Fruit fly (Drosophila melanogaster) whole organism, embryonic: ENCODE data around the gene Hr78.

Experiments used
- ATbp ChIP-seq: fragments of 200-800 bp; sonication (Bioruptor generic); optimal IDR thresholded peaks from 2 replicates; lab custom pipeline; 2017; ENCODE audit warnings: missing biosample characterization, mild to moderate bottlenecking, missing genetic modification characterization, missing genetic modification reagents
- Asciz ChIP-seq: fragments of 200-800 bp; sonication (Bioruptor generic); optimal IDR thresholded peaks from 2 replicates; lab custom pipeline; 2017; ENCODE audit warnings: missing biosample characterization, mild to moderate bottlenecking, missing genetic modification characterization, missing genetic modification reagents
- CG10147 ChIP-seq: fragments of 200-800 bp; sonication (Bioruptor generic); optimal IDR thresholded peaks from 2 replicates; lab custom pipeline; 2019; ENCODE audit warnings: missing biosample characterization, mild to moderate bottlenecking, missing genetic modification characterization, moderate library complexity
- CG11247 ChIP-seq: fragments of 200-800 bp; sonication (Bioruptor generic); IDR thresholded peaks from 2 replicates; pipeline ENCODE4 v1.3.6; 2022; ENCODE audit warnings: missing biosample characterization, missing genetic modification characterization
- CG11560 ChIP-seq: fragments of 200-800 bp; sonication (Bioruptor generic); IDR thresholded peaks from 3 replicates; pipeline ENCODE4 v1.3.6; 2022; ENCODE audit warnings: missing biosample characterization, missing genetic modification characterization
- CG13624 ChIP-seq: fragments of 200-800 bp; sonication (Bioruptor generic); optimal IDR thresholded peaks from 2 replicates; lab custom pipeline; 2016; ENCODE audit warnings: missing biosample characterization, missing genetic modification characterization
- CG15514 ChIP-seq: fragments of 200-800 bp; sonication (Bioruptor generic); optimal IDR thresholded peaks from 3 replicates; lab custom pipeline; 2017; ENCODE audit warnings: missing biosample characterization, missing genetic modification characterization, mild to moderate bottlenecking, moderate library complexity, missing genetic modification reagents
- CG1647 ChIP-seq: fragments of 200-800 bp; sonication (Bioruptor generic); optimal IDR thresholded peaks from 3 replicates; lab custom pipeline; 2016; ENCODE audit warnings: missing biosample characterization, missing genetic modification characterization
- CG16779 ChIP-seq: fragments of 200-800 bp; sonication (Bioruptor generic); IDR thresholded peaks from 2 replicates; pipeline ENCODE4 v1.3.6; 2022; ENCODE audit warnings: missing biosample characterization, missing genetic modification characterization
- CG16815 ChIP-seq: fragments of 200-800 bp; sonication (Bioruptor generic); optimal IDR thresholded peaks from 3 replicates; lab custom pipeline; 2017; ENCODE audit warnings: missing biosample characterization, mild to moderate bottlenecking, missing genetic modification characterization
- CG18599 ChIP-seq: fragments of 200-800 bp; sonication (Bioruptor generic); optimal IDR thresholded peaks from 3 replicates; lab custom pipeline; 2017; ENCODE audit warnings: missing biosample characterization, missing genetic modification characterization, mild to moderate bottlenecking, moderate library complexity, missing genetic modification reagents
- CG2129 ChIP-seq: fragments of 200-800 bp; sonication (Bioruptor generic); IDR thresholded peaks from 2 replicates; pipeline ENCODE4 v1.3.6; 2022; ENCODE audit warnings: missing biosample characterization, missing genetic modification characterization; ENCODE audit not compliant: partially characterized antibody
- CG2678 ChIP-seq: fragments of 200-800 bp; sonication (Bioruptor generic); optimal IDR thresholded peaks from 3 replicates; lab custom pipeline; 2019; ENCODE audit warnings: missing biosample characterization, mild to moderate bottlenecking, missing genetic modification characterization, moderate library complexity
- CG32772 ChIP-seq: fragments of 200-800 bp; sonication (Bioruptor generic); IDR thresholded peaks from 2 replicates; pipeline ENCODE4 v1.3.6; 2022; ENCODE audit warnings: missing biosample characterization, missing genetic modification characterization
- CG34422 ChIP-seq: fragments of 200-800 bp; sonication (Bioruptor generic); IDR thresholded peaks from 3 replicates; pipeline ENCODE4 v1.3.6; 2022; ENCODE audit warnings: missing biosample characterization, missing genetic modification characterization
- CG42726 ChIP-seq: fragments of 200-800 bp; sonication (Bioruptor generic); IDR thresholded peaks from 2 replicates; pipeline ENCODE4 v1.3.6; 2022; ENCODE audit warnings: missing biosample characterization, missing genetic modification characterization; ENCODE audit not compliant: partially characterized antibody
- CG4854 ChIP-seq: fragments of 200-800 bp; sonication (Bioruptor generic); optimal IDR thresholded peaks from 2 replicates; lab custom pipeline; 2016; ENCODE audit warnings: missing biosample characterization, missing genetic modification characterization, inconsistent platforms
- CG6689 ChIP-seq: fragments of 200-800 bp; sonication (Bioruptor generic); IDR thresholded peaks from 2 replicates; pipeline ENCODE4 v1.3.6; 2022; ENCODE audit warnings: missing biosample characterization, missing genetic modification characterization
- CG7987 ChIP-seq: fragments of 200-800 bp; sonication (Bioruptor generic); optimal IDR thresholded peaks from 2 replicates; lab custom pipeline; 2018; ENCODE audit warnings: missing biosample characterization, mild to moderate bottlenecking, missing genetic modification characterization, moderate library complexity
- CG9437 ChIP-seq: fragments of 200-800 bp; sonication (Bioruptor generic); optimal IDR thresholded peaks from 2 replicates; lab custom pipeline; 2018; ENCODE audit warnings: missing biosample characterization, mild to moderate bottlenecking, missing genetic modification characterization
- Elba2 ChIP-seq: fragments of 200-800 bp; sonication (Bioruptor generic); optimal IDR thresholded peaks from 3 replicates; lab custom pipeline; 2016; ENCODE audit warnings: missing biosample characterization, missing genetic modification characterization
- HHEX ChIP-seq: fragments of 200-800 bp; sonication (Bioruptor generic); optimal IDR thresholded peaks from 3 replicates; lab custom pipeline; 2017; ENCODE audit warnings: missing biosample characterization, mild to moderate bottlenecking, missing genetic modification characterization, missing genetic modification reagents
- Mad ChIP-seq: fragments of 200-800 bp; sonication (Bioruptor generic); optimal IDR thresholded peaks from 2 replicates; lab custom pipeline; 2016; ENCODE audit warnings: missing biosample characterization, missing genetic modification characterization
- NfI ChIP-seq: fragments of 200-800 bp; sonication (Bioruptor generic); optimal IDR thresholded peaks from 3 replicates; lab custom pipeline; 2018; ENCODE audit warnings: missing biosample characterization, mild to moderate bottlenecking, missing genetic modification characterization, moderate library complexity
- PHDP ChIP-seq: fragments of 200-800 bp; sonication (Bioruptor generic); optimal IDR thresholded peaks from 3 replicates; lab custom pipeline; 2018; ENCODE audit warnings: missing biosample characterization, mild to moderate bottlenecking, missing genetic modification characterization, moderate library complexity
- YL-1 ChIP-seq: fragments of 200-800 bp; sonication (Bioruptor generic); optimal IDR thresholded peaks from 3 replicates; lab custom pipeline; 2017; ENCODE audit warnings: missing biosample characterization, mild to moderate bottlenecking, missing genetic modification characterization
- al ChIP-seq: fragments of 200-800 bp; sonication (Bioruptor generic); IDR thresholded peaks from 2 replicates; pipeline ENCODE4 v1.3.6; 2022; ENCODE audit warnings: missing biosample characterization, missing genetic modification characterization
- bbx ChIP-seq: fragments of 200-800 bp; sonication (Bioruptor generic); IDR thresholded peaks from 2 replicates; pipeline ENCODE4 v1.3.6; 2022; ENCODE audit warnings: missing biosample characterization, missing genetic modification characterization; ENCODE audit not compliant: partially characterized antibody
- br ChIP-seq: fragments of >200 bp; optimal IDR thresholded peaks from 2 replicates; lab custom pipeline; 2017
- caup ChIP-seq: fragments of 200-800 bp; sonication (Bioruptor generic); optimal IDR thresholded peaks from 3 replicates; lab custom pipeline; 2017; ENCODE audit warnings: missing biosample characterization, mild to moderate bottlenecking, missing genetic modification characterization, moderate library complexity; ENCODE audit not compliant: severe bottlenecking
- chm ChIP-seq: fragments of 200-800 bp; sonication (Bioruptor generic); IDR thresholded peaks from 2 replicates; pipeline ENCODE4 v1.3.6; 2022; ENCODE audit warnings: missing biosample characterization, missing genetic modification characterization
- dpn ChIP-seq, 2 experiments: fragments of 200-800 bp; sonication (Bioruptor generic); optimal IDR thresholded peaks; 3 replicates each; lab custom pipeline; 2016; ENCODE audit warnings: missing biosample characterization in 2 of 2, missing genetic modification characterization in 2 of 2
- emc ChIP-seq: fragments of 200-800 bp; sonication (Bioruptor generic); optimal IDR thresholded peaks from 2 replicates; lab custom pipeline; 2016; ENCODE audit warnings: missing biosample characterization, missing genetic modification characterization
- ewg ChIP-seq: fragments of 200-800 bp; sonication (Bioruptor generic); optimal IDR thresholded peaks from 3 replicates; lab custom pipeline; 2017; ENCODE audit warnings: mild to moderate bottlenecking, missing biosample characterization, missing genetic modification reagents, missing genetic modification characterization
- hkb ChIP-seq, 2 experiments: fragments of 200-800 bp in 1 of 2; fragments of >200 bp in 1 of 2; sonication (Bioruptor generic) in 1 of 2; IDR thresholded peaks in 1 of 2; optimal IDR thresholded peaks in 1 of 2; 2 replicates each; pipeline versions ENCODE4 v1.3.6 to Lab custom; 2017 to 2022; ENCODE audit warnings: missing biosample characterization in 1 of 2, missing genetic modification characterization in 1 of 2
- inv ChIP-seq: fragments of 200-800 bp; sonication (Bioruptor generic); IDR thresholded peaks from 2 replicates; pipeline ENCODE4 v1.3.6; 2022; ENCODE audit warnings: missing biosample characterization, missing genetic modification characterization; ENCODE audit not compliant: partially characterized antibody
- kay ChIP-seq: fragments of 200-800 bp; sonication (Bioruptor generic); optimal IDR thresholded peaks from 2 replicates; lab custom pipeline; 2016; ENCODE audit warnings: missing biosample characterization, missing genetic modification characterization
- ken ChIP-seq: fragments of 200-800 bp; sonication (Bioruptor generic); IDR thresholded peaks from 3 replicates; pipeline ENCODE4 v1.3.6; 2022; ENCODE audit warnings: missing biosample characterization, missing genetic modification characterization
- mirr ChIP-seq: fragments of 200-800 bp; sonication (Bioruptor generic); optimal IDR thresholded peaks from 3 replicates; lab custom pipeline; 2018; ENCODE audit warnings: missing biosample characterization, mild to moderate bottlenecking, missing genetic modification characterization
- pnt ChIP-seq: fragments of 200-800 bp; sonication (Bioruptor generic); optimal IDR thresholded peaks from 3 replicates; lab custom pipeline; 2016; ENCODE audit warnings: missing biosample characterization, missing genetic modification characterization
- pzg ChIP-seq: fragments of 200-800 bp; sonication (Bioruptor generic); optimal IDR thresholded peaks from 3 replicates; lab custom pipeline; 2018; ENCODE audit warnings: missing biosample characterization, mild to moderate bottlenecking, missing genetic modification characterization, moderate library complexity
- repo ChIP-seq: fragments of 200-800 bp; sonication (Bioruptor generic); optimal IDR thresholded peaks from 2 replicates; lab custom pipeline; 2016; ENCODE audit warnings: missing biosample characterization, missing genetic modification characterization
- ro ChIP-seq: fragments of 200-800 bp; sonication (Bioruptor generic); IDR thresholded peaks from 2 replicates; pipeline ENCODE4 v1.3.6; 2022; ENCODE audit warnings: missing biosample characterization, missing genetic modification characterization
- scrt ChIP-seq: fragments of 200-800 bp; sonication (Bioruptor generic); optimal IDR thresholded peaks from 2 replicates; lab custom pipeline; 2018; ENCODE audit warnings: missing biosample characterization, mild to moderate bottlenecking, missing genetic modification characterization, moderate library complexity
- tio ChIP-seq: fragments of 200-800 bp; sonication (Bioruptor generic); optimal IDR thresholded peaks from 2 replicates; lab custom pipeline; 2017; ENCODE audit warnings: missing biosample characterization, missing genetic modification characterization, inconsistent platforms

The Hr78 gene

DNA sequence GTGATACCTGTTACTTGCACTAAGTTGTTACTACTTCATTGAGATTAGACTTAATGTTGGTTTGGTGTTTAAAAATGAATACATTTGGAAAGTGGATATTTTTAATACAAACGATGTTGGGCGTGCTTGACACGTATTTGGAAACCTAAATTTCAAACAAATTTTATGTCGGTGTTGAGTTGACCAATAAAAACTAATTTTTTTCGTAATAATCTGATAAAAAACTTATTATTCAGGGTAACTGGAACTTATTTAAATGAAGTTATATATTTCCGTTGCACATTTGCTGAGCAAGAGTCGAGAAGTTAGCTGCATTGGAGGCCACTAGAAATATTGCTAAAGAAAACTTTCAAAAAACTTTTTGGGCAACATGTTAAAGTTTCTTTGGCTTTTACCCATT, 44.8 kb upstream of the Hr78 start, which contains the start of gene CG33290:
CG33290 (plus strand) TSS at position 301 of the 400 bp plus-strand sequence.
- TF ChIP-seq caup (GFP tag; lab: Kevin White, UChicago) (no peak), tio (no peak), CG34422 (GFP tag; lab: Robert Waterston, UW) (no peak), YL-1 (no peak)
- TF ChIP-seq, all 482 proteins: peak for 0

DNA sequence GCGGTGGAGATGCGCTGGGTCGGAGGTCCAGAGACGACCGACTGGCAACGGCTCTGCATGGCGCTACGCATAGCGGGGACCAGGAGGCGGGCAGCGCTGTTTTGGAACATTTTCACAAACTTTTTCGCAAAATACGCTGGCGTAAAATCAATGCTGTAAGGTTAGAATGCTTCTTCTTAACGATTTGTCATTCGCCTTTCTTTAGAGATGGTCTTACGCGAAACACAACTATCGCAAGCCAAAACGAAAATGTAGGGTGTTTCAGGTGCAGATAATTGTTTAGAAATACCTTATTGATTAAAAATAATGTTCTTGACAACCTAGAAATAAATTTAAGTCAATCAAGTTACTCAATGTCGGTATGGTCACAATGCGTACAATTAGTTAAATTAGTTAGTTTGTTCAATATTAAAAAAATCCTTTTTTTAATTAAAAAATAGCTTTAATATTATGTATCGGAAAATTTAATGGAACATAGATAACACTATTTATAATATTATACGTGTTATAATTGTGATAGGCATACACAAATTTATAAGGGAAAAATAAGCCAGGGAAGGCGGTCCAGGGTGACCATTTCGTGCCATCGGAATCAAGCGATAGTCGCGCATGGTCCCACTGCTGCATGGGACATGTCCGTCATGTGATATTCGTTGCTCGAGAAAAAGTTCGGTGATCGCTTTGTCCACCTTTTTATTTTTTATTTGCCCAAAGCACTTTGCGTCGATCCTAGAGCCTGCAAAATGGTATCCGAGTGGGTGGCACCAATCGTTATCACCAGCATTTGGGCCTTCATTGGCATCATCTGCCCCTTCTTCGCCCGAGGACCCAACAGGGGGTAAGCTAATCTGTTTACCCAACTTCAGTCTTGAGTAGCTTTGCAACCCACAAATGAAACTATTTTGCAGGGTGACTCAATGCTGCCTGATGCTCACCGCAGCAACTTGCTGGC, 42.2 kb upstream of the Hr78 start, which contains the start of the genes COX8 and VhaM9.7-b:
COX8 (minus strand) TSS at position 203 of the 952 bp plus-strand sequence.
VhaM9.7-b (plus strand) TSS at position 618 of the 952 bp plus-strand sequence.
- TF ChIP-seq CG32772 (GFP tag; lab: Robert Waterston, UW): no peak; the same call in 1 of the 2 replicates
- peak; percentile 56 for TF ChIP-seq CG13624 (GFP tag; lab: Kevin White, UChicago)
- TF ChIP-seq CG42726: peak; percentile 79
- TF ChIP-seq br: no peak
- no peak for TF ChIP-seq HHEX (GFP tag; lab: Kevin White, UChicago)
- TF ChIP-seq CG16779: peak; percentile 48; the same call in 1 of the 2 replicates
- no peak for TF ChIP-seq ATbp (GFP tag; lab: Kevin White, UChicago)
- peak; percentile 58 for TF ChIP-seq PHDP
- TF ChIP-seq kay (GFP tag; lab: Kevin White, UChicago): peak; percentile 20
- TF ChIP-seq ro: no peak
- peak; percentile 95 for TF ChIP-seq CG6689 (GFP tag; lab: Robert Waterston, UW)
- TF ChIP-seq ewg (GFP tag; lab: Kevin White, UChicago): no peak
- no peak for TF ChIP-seq chm (GFP tag; lab: Robert Waterston, UW)
- TF ChIP-seq repo (GFP tag; lab: Kevin White, UChicago): peak; percentile 1
- TF ChIP-seq emc (GFP tag; lab: Kevin White, UChicago): peak; percentile 12
- TF ChIP-seq bbx (GFP tag; lab: Robert Waterston, UW): peak; percentile 65
- no peak; the same call in 2 of the 3 replicates for TF ChIP-seq ken (GFP tag; lab: Robert Waterston, UW)
- no peak for TF ChIP-seq CG2678
- no peak for TF ChIP-seq Asciz (GFP tag; lab: Kevin White, UChicago)
- no peak for TF ChIP-seq Mad
- no peak for TF ChIP-seq scrt (GFP tag; lab: Kevin White, UChicago)
- peak; percentile 57; the same call in 1 of the 2 replicates for TF ChIP-seq al (GFP tag; lab: Robert Waterston, UW)
- no peak for TF ChIP-seq CG10147 (GFP tag; lab: Kevin White, UChicago)
- TF ChIP-seq hkb (optimal IDR thresholded peaks at IDR 0.05; lab: Kevin White, UChicago): no peak
- TF ChIP-seq hkb (GFP tag; IDR thresholded peaks at IDR 0.05; lab: Robert Waterston, UW): peak; percentile 27; the same call in 1 of the 2 replicates
- no peak for TF ChIP-seq CG15514 (GFP tag; lab: Kevin White, UChicago)
- TF ChIP-seq inv: peak; percentile 65; the same call in 1 of the 2 replicates
- TF ChIP-seq pnt: peak; percentile 59
- TF ChIP-seq NfI: peak; percentile 65
- TF ChIP-seq CG9437 (GFP tag; lab: Kevin White, UChicago): peak; percentile 61
- peak; percentile 25 for TF ChIP-seq CG1647 (GFP tag; lab: Kevin White, UChicago)
- no peak for TF ChIP-seq CG11560 (tag; lab: Robert Waterston, UW)
- no peak for TF ChIP-seq CG18599 (GFP tag; lab: Kevin White, UChicago)
- TF ChIP-seq dpn (GFP tag; optimal IDR thresholded peaks at IDR 0.05; lab: Kevin White, UChicago): peak; percentile 54 to 68
- peak; percentile 67 for TF ChIP-seq pzg (GFP tag; lab: Kevin White, UChicago)
- TF ChIP-seq Elba2 (GFP tag; lab: Kevin White, UChicago): peak; percentile 42
- TF ChIP-seq CG7987: no peak
- TF ChIP-seq mirr (GFP tag; lab: Kevin White, UChicago): no peak
- no peak for TF ChIP-seq CG11247 (GFP tag; lab: Robert Waterston, UW)
- no peak for TF ChIP-seq CG4854 (GFP tag; lab: Kevin White, UChicago)
- TF ChIP-seq CG16815: peak; percentile 45
- no peak; the same call in 1 of the 2 replicates for TF ChIP-seq CG2129
